Worm (Caenorhabditis elegans) whole organism, early embryonic: ENCODE data around the gene srw-24.

Source experiments
- F13C5.2 ChIP-seq: sonication (generic microtip); optimal IDR thresholded peaks from 2 replicates; lab custom pipeline; 2017; ENCODE audit warnings: mild to moderate bottlenecking, missing genetic modification characterization, inconsistent platforms, missing compliant biosample characterization
- ama-1 ChIP-seq: fragments of 150-350 bp; optimal IDR thresholded peaks from 2 replicates; lab custom pipeline; 2014
- flt-1 ChIP-seq: fragments of 200-800 bp; sonication (Bioruptor generic); IDR thresholded peaks from 2 replicates; pipeline ENCODE4 v1.3.6; 2022; ENCODE audit warnings: missing genetic modification characterization, missing compliant biosample characterization
- hmg-4 ChIP-seq: fragments of 200-800 bp; sonication (Bioruptor generic); optimal IDR thresholded peaks from 2 replicates; lab custom pipeline; 2018; ENCODE audit warnings: mild to moderate bottlenecking, missing genetic modification characterization, missing compliant biosample characterization
- hnd-1 ChIP-seq: sonication (generic microtip); optimal IDR thresholded peaks from 2 replicates; lab custom pipeline; 2016; ENCODE audit warnings: missing genetic modification characterization, missing compliant biosample characterization
- pes-1 ChIP-seq: fragments of 200-800 bp; sonication (Bioruptor generic); IDR thresholded peaks from 2 replicates; pipeline ENCODE4 v1.3.6; 2022; ENCODE audit warnings: missing genetic modification reagents, missing genetic modification characterization, missing compliant biosample characterization
- scrt-1 ChIP-seq: fragments of 200-800 bp; sonication (Bioruptor generic); IDR thresholded peaks from 2 replicates; pipeline ENCODE4 v1.3.6; 2022; ENCODE audit warnings: missing genetic modification characterization, missing compliant biosample characterization

- TF ChIP-seq flt-1 (GFP tag; lab: Robert Waterston, UW) (no peak), pes-1 (no peak), hmg-4 (GFP tag; lab: Kevin White, UChicago) (no peak), F13C5.2 (tag; lab: Kevin White, UChicago) (no peak), ama-1 (lab: Kevin White, UChicago) (no peak), hnd-1 (tag; lab: Kevin White, UChicago) (no peak), scrt-1 (no peak)
Measured at ce11 chrV:15175459-15175858, 48.3 kb upstream of the srw-24 start, which contains the start of gene clec-47.
